Worm (Caenorhabditis elegans): Measurements from ENCODE around the gene ZK637.14.

DNA sequence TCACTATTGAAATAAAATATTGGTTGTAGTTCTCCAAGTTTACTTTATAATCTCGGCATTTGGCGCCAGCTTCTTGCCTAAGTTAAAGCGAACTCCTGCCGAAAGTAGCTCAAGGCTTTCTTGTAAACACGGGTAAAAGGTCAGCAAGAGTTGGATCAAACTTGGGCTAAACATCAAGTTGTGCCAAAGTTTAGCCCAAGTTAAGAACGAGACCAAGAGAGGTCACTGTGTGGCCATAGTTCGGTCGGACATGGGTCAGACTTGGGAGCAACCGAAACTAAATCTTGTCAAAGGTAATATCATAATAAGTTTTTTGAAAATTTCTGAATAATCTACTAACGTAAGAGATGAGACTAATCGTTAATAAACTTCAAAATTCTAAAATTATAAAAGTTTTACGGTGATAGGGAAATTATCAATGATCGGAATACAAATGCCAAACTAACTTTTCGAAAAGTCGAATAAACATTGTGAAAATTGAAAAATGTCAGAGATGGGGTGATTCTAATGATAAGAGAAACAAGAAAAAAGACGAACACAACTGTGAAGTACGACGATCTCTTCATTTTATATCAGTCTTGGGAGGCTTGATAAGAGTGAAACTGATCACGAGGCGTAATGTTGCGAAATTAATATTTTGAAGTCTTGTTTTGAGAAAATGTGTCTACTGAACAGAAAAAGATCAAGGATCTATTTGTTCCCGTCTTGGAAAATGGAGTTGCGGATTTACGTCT lies 20.9 kb downstream of the ZK637.14 start:
- TF ChIP-seq him-1 (tag; optimal IDR thresholded peaks at IDR 0.05) (no peak), dao-5 (tag; optimal IDR thresholded peaks at IDR 0.05) (no peak), W03F9.2 (tag; optimal IDR thresholded peaks at IDR 0.05) (peak; percentile 22)

Measured in whole organism, L4/young adult.